Fruit fly (Drosophila melanogaster) whole organism: ENCODE measurements around the gene Rlip.

Source experiments
- CG8478 ChIP-seq: fragments of >200 bp; optimal IDR thresholded peaks from 2 replicates; lab custom pipeline; 2018; ENCODE audit warnings: inconsistent platforms
- Dll ChIP-seq: fragments of >200 bp; optimal IDR thresholded peaks from 2 replicates; lab custom pipeline; 2017
- EcR ChIP-seq, 2 experiments: fragments of >200 bp; optimal IDR thresholded peaks; 2 replicates each; lab custom pipeline; 2017; ENCODE audit warnings: missing biosample characterization in 2 of 2, missing genetic modification characterization in 2 of 2, missing genetic modification reagents in 2 of 2
- usp ChIP-seq: fragments of >200 bp; optimal IDR thresholded peaks from 2 replicates; lab custom pipeline; 2017; ENCODE audit warnings: missing biosample characterization, missing genetic modification characterization, mixed read lengths

- TF ChIP-seq usp (no peak), CG8478 (lab: Kevin White, UChicago) (no peak), Dll (no peak), EcR (GFP tag; optimal IDR thresholded peaks at IDR 0.05; lab: Kevin White, UChicago) (no peak)
Measured at dm6 chr3R:21065010-21065695, 47.7 kb downstream of the Rlip start, which contains the start of gene AnxB9.
